Worm (Caenorhabditis elegans): ENCODE data around the gene syp-2.

Gene syp-2

DNA sequence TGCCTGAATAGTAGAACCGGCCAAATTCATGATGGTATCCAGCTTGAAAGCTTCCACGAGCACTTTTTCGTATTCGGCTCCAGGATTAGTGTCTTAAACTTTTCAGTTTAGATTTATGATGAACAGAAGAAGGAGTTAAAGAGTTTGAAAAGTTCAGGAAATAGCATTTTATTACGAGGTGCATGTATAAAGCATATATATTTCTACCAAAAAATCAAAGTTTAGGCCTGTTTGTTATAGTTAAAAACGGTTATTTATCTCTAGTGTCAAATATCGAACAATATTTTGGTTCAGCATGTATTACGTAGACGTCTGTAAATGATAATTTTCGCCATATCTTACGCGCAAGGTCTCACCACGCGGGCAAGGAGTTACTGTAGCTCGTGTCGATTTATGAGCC lies 45.0 kb downstream of the syp-2 start, which contains the start of gene klc-2:
Gene klc-2, minus strand, starts transcription at position 101 of the 400 bp plus-strand sequence.
- TF ChIP-seq aly-2 (tag; optimal IDR thresholded peaks at IDR 0.05) (no peak), ceh-32 (tag; optimal IDR thresholded peaks at IDR 0.05; ENCODE audit: poor library complexity) (no peak), nhr-76 (tag; optimal IDR thresholded peaks at IDR 0.05) (no peak), lin-38 (GFP tag; IDR thresholded peaks at IDR 0.05) (no peak), Y105C5A.15 (GFP tag; IDR thresholded peaks at IDR 0.05) (no peak), snpc-4 (tag; optimal IDR thresholded peaks at IDR 0.05) (no peak), lin-13 (GFP tag; optimal IDR thresholded peaks at IDR 0.05) (no peak), saeg-2 (GFP tag; IDR thresholded peaks at IDR 0.05) (no peak), ztf-7 (tag; optimal IDR thresholded peaks at IDR 0.05) (no peak), fkh-10 (GFP tag; optimal IDR thresholded peaks at IDR 0.05) (no peak), F49E8.2 (tag; optimal IDR thresholded peaks at IDR 0.05; ENCODE audit: borderline replicate concordance) (no peak), F10B5.3 (tag; optimal IDR thresholded peaks at IDR 0.05) (no peak), nhr-25 (tag; optimal IDR thresholded peaks at IDR 0.05; ENCODE audit: borderline replicate concordance, insufficient read depth) (no peak), nhr-10 (tag; optimal IDR thresholded peaks at IDR 0.05) (no peak), daf-8 (GFP tag; IDR thresholded peaks at IDR 0.05) (no peak), zfp-3 (GFP tag; conservative IDR thresholded peaks at IDR 0.05) (no peak), duxl-1 (tag; optimal IDR thresholded peaks at IDR 0.05; ENCODE audit: poor library complexity) (no peak), dmd-6 (GFP tag; IDR thresholded peaks at IDR 0.05) (no peak), madf-9 (GFP tag; conservative IDR thresholded peaks at IDR 0.05) (no peak)

DNA sequence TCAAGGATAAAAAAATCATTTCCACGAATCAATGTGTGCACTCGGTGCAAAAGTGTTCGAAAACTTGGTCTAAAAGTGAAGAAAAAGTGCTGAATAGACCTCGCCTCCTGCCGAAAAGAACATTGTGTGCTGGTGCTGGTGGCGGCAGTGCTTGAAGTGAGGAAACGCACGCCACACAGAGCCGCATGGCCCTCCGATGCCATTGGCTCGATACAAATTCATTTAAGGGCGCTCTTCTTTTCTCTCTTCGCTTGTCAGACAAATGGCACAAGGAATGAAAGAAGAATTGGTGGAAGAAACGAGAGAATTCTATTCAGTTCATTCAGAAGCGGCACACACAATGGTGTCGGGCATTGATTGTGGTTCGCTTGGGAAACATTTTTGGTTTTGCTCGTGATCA lies 46.0 kb downstream of the syp-2 start:
- TF ChIP-seq rbr-2 (tag; optimal IDR thresholded peaks at IDR 0.05) = peak; percentile 10
- no peak for TF ChIP-seq Y5F2A.4 (GFP tag; optimal IDR thresholded peaks at IDR 0.05)
- TF ChIP-seq F49E8.2 (tag; optimal IDR thresholded peaks at IDR 0.05; ENCODE audit: borderline replicate concordance) = no peak
- no peak for TF ChIP-seq nhr-28 (tag; optimal IDR thresholded peaks at IDR 0.05)
- 0 out of 2 replicates have a peak, but pooled peaks have one; percentile 38 for TF ChIP-seq egl-43 (GFP tag; IDR thresholded peaks at IDR 0.05)
- peak; percentile 12 for TF ChIP-seq nhr-48 (tag; optimal IDR thresholded peaks at IDR 0.05)
- TF ChIP-seq duxl-1 (tag; optimal IDR thresholded peaks at IDR 0.05; ENCODE audit: poor library complexity) = peak; percentile 7
- no peak for TF ChIP-seq ZK546.5 (tag; optimal IDR thresholded peaks at IDR 0.05)
- TF ChIP-seq madf-9 (GFP tag; conservative IDR thresholded peaks at IDR 0.05) = 0 out of 2 replicates have a peak, but pooled peaks have one; percentile 28
- no peak for TF ChIP-seq vab-7 (GFP tag; IDR thresholded peaks at IDR 0.05)
- TF ChIP-seq lsy-2 (tag; optimal IDR thresholded peaks at IDR 0.05) = peak in 1 of 2 experiments; percentile 19

- TF ChIP-seq lin-15B (tag; optimal IDR thresholded peaks at IDR 0.05) (no peak), ZK337.2 (GFP tag; IDR thresholded peaks at IDR 0.05) (no peak), attf-4 (tag; optimal IDR thresholded peaks at IDR 0.05) (no peak), pha-4 (GFP tag; IDR thresholded peaks at IDR 0.05) (no peak), pha-4 (tag; optimal IDR thresholded peaks at IDR 0.05) (no peak), nhr-6 (tag; optimal IDR thresholded peaks at IDR 0.05) (no peak), ztf-7 (tag; optimal IDR thresholded peaks at IDR 0.05) (no peak), nhr-111 (GFP tag; optimal IDR thresholded peaks at IDR 0.05) (no peak), zip-2 (tag; optimal IDR thresholded peaks at IDR 0.05) (no peak), fkh-10 (GFP tag; optimal IDR thresholded peaks at IDR 0.05) (no peak), Y75B8A.6 (GFP tag; IDR thresholded peaks at IDR 0.05) (no peak), nhr-28 (tag; optimal IDR thresholded peaks at IDR 0.05) (no peak), nhr-102 (tag; optimal IDR thresholded peaks at IDR 0.05) (no peak), dmd-9 (GFP tag; IDR thresholded peaks at IDR 0.05) (no peak), fos-1 (tag; optimal IDR thresholded peaks at IDR 0.05) (no peak), daf-8 (GFP tag; IDR thresholded peaks at IDR 0.05) (no peak), F44E2.7 (GFP tag; IDR thresholded peaks at IDR 0.05) (no peak), aha-1 (tag) (peak; percentile 52), hlh-30 (tag; optimal IDR thresholded peaks at IDR 0.05; ENCODE audit: insufficient read depth) (no peak), egl-43 (GFP tag; IDR thresholded peaks at IDR 0.05) (0 out of 2 replicates have a peak, but pooled peaks have one; percentile 53), set-16 (GFP tag; IDR thresholded peaks at IDR 0.05) (no peak), lin-29 (GFP tag; IDR thresholded peaks at IDR 0.05) (no peak), unc-130 (GFP tag; optimal IDR thresholded peaks at IDR 0.05) (no peak), D1046.2 (GFP tag; IDR thresholded peaks at IDR 0.05) (no peak), egl-27 (tag; optimal IDR thresholded peaks at IDR 0.05) (no peak), mep-1 (tag; optimal IDR thresholded peaks at IDR 0.05) (peak; percentile 40), nhr-42 (GFP tag; IDR thresholded peaks at IDR 0.05) (no peak)
These were observed 46.6 kb downstream of the syp-2 start for ce11 chrV:5582860-5583259.
